Worm (Caenorhabditis elegans) whole organism, L4 larva: ENCODE measurements around the gene atgl-1.

Experiments
- D1046.2 ChIP-seq: fragments of 200-800 bp; sonication (Bioruptor generic); IDR thresholded peaks from 2 replicates; pipeline ENCODE4 v1.3.6; 2022; ENCODE audit warnings: missing genetic modification characterization, missing compliant biosample characterization
- F10B5.3 ChIP-seq: sonication (generic microtip); optimal IDR thresholded peaks from 2 replicates; lab custom pipeline; 2016; ENCODE audit warnings: mild to moderate bottlenecking, missing genetic modification characterization, missing compliant biosample characterization
- F26F4.8 ChIP-seq: fragments of 200-800 bp; sonication (Bioruptor generic); conservative IDR thresholded peaks from 2 replicates; pipeline ENCODE4 v1.3.6; 2022; ENCODE audit warnings: missing genetic modification characterization, missing compliant biosample characterization
- F49E8.2 ChIP-seq: sonication (generic microtip); optimal IDR thresholded peaks from 2 replicates; lab custom pipeline; 2016; ENCODE audit warnings: missing compliant biosample characterization, mild to moderate bottlenecking, missing genetic modification characterization, borderline replicate concordance
- R02D3.7 ChIP-seq: fragments of 150-350 bp; sonication (generic microtip); optimal IDR thresholded peaks from 3 replicates; lab custom pipeline; 2014; ENCODE audit warnings: missing biosample characterization, missing genetic modification characterization
- T20F7.1 ChIP-seq: fragments of 200-800 bp; sonication (Bioruptor generic); optimal IDR thresholded peaks from 2 replicates; lab custom pipeline; 2018; ENCODE audit warnings: mild to moderate bottlenecking, missing genetic modification characterization, missing compliant biosample characterization
- T26A8.4 ChIP-seq: fragments of 200-800 bp; sonication (Bioruptor generic); IDR thresholded peaks from 2 replicates; pipeline ENCODE4 v1.3.6; 2022; ENCODE audit warnings: missing genetic modification characterization, missing compliant biosample characterization
- Y48G9A.11 ChIP-seq: fragments of 200-800 bp; sonication (Bioruptor generic); IDR thresholded peaks from 2 replicates; pipeline ENCODE4 v1.3.6; 2022; ENCODE audit warnings: missing genetic modification reagents, missing genetic modification characterization, missing compliant biosample characterization
- Y75B8A.6 ChIP-seq: fragments of 200-800 bp; sonication (Bioruptor generic); IDR thresholded peaks from 2 replicates; pipeline ENCODE4 v1.3.6; 2022; ENCODE audit warnings: missing genetic modification reagents, missing genetic modification characterization, missing compliant biosample characterization
- aha-1 ChIP-seq: fragments of 150-350 bp; peaks from one replicate; lab custom pipeline; 2014; ENCODE audit warnings: missing biosample characterization, missing genetic modification characterization
- arid-1 ChIP-seq: fragments of 200-800 bp; sonication (Bioruptor generic); conservative IDR thresholded peaks from 2 replicates; pipeline ENCODE4 v1.3.6; 2022; ENCODE audit warnings: missing genetic modification reagents, missing genetic modification characterization, missing compliant biosample characterization
- attf-4 ChIP-seq: sonication (generic microtip); optimal IDR thresholded peaks from 3 replicates; lab custom pipeline; 2017; ENCODE audit warnings: missing biosample characterization, missing genetic modification characterization
- ceh-20 ChIP-seq: fragments of 200-800 bp; sonication (Bioruptor generic); IDR thresholded peaks from 2 replicates; pipeline ENCODE4 v1.3.6; 2022; ENCODE audit warnings: missing genetic modification reagents, missing genetic modification characterization, missing compliant biosample characterization
- ceh-28 ChIP-seq: fragments of 150-350 bp; optimal IDR thresholded peaks from 2 replicates; lab custom pipeline; 2014; ENCODE audit warnings: missing biosample characterization, missing genetic modification reagents, missing genetic modification characterization
- ceh-62 ChIP-seq: sonication (generic microtip); optimal IDR thresholded peaks from 2 replicates; lab custom pipeline; 2017; ENCODE audit warnings: missing biosample characterization, missing genetic modification characterization
- cey-2 ChIP-seq: sonication (generic microtip); optimal IDR thresholded peaks from 3 replicates; lab custom pipeline; 2017; ENCODE audit warnings: missing genetic modification characterization, mild to moderate bottlenecking, missing compliant biosample characterization, antibody characterized with exemption, borderline replicate concordance; ENCODE audit not compliant: insufficient read depth
- ctbp-1 ChIP-seq: fragments of 200-800 bp; sonication (Bioruptor generic); IDR thresholded peaks from 2 replicates; pipeline ENCODE4 v1.3.6; 2022; ENCODE audit warnings: missing genetic modification reagents, missing genetic modification characterization, missing compliant biosample characterization
- daf-12 ChIP-seq: fragments of 150-350 bp; optimal IDR thresholded peaks from 2 replicates; lab custom pipeline; 2014; ENCODE audit warnings: missing biosample characterization, missing genetic modification reagents, missing genetic modification characterization
- daf-19 ChIP-seq: fragments of 200-800 bp; sonication (Bioruptor generic); conservative IDR thresholded peaks from 2 replicates; pipeline ENCODE4 v1.3.6; 2022; ENCODE audit warnings: missing genetic modification characterization, missing compliant biosample characterization
- dpl-1 ChIP-seq: fragments of 150-350 bp; optimal IDR thresholded peaks from 2 replicates; lab custom pipeline; 2014; ENCODE audit warnings: missing biosample characterization, missing genetic modification reagents, missing genetic modification characterization
- fkh-10 ChIP-seq: fragments of 150-350 bp; optimal IDR thresholded peaks from 2 replicates; lab custom pipeline; 2014; ENCODE audit warnings: missing biosample characterization, missing genetic modification reagents, missing genetic modification characterization
- hlh-11 ChIP-seq: fragments of 200-800 bp; sonication (Bioruptor generic); optimal IDR thresholded peaks from 2 replicates; lab custom pipeline; 2018; ENCODE audit warnings: mild to moderate bottlenecking, missing genetic modification characterization, missing compliant biosample characterization
- jun-1 ChIP-seq: fragments of 150-350 bp; optimal IDR thresholded peaks from 2 replicates; lab custom pipeline; 2014; ENCODE audit warnings: missing biosample characterization, missing genetic modification reagents, missing genetic modification characterization
- lim-7 ChIP-seq: fragments of 200-800 bp; sonication (Bioruptor generic); IDR thresholded peaks from 2 replicates; pipeline ENCODE4 v1.3.6; 2022; ENCODE audit warnings: missing genetic modification characterization, missing compliant biosample characterization
- lin-13 ChIP-seq: fragments of 150-350 bp; optimal IDR thresholded peaks from 2 replicates; lab custom pipeline; 2014; ENCODE audit warnings: missing biosample characterization, missing genetic modification reagents, missing genetic modification characterization
- lsy-2 ChIP-seq, 2 experiments: fragments of 150-350 bp in 1 of 2; sonication (generic microtip) in 1 of 2; optimal IDR thresholded peaks; 2 replicates each; lab custom pipeline; 2014 to 2017; ENCODE audit warnings: missing biosample characterization in 2 of 2, missing genetic modification characterization in 2 of 2
- mes-2 ChIP-seq: sonication (generic microtip); optimal IDR thresholded peaks from 2 replicates; lab custom pipeline; 2016; ENCODE audit warnings: missing genotype, mild to moderate bottlenecking, missing genetic modification characterization, missing compliant biosample characterization; ENCODE audit not compliant: poor library complexity, severe bottlenecking
- mxl-3 ChIP-seq: fragments of 200-800 bp; sonication (Bioruptor generic); optimal IDR thresholded peaks from 2 replicates; lab custom pipeline; 2018; ENCODE audit warnings: mild to moderate bottlenecking, missing genetic modification characterization, missing compliant biosample characterization
- nhr-102 ChIP-seq: sonication (generic microtip); optimal IDR thresholded peaks from 2 replicates; lab custom pipeline; 2016; ENCODE audit warnings: mild to moderate bottlenecking, missing genetic modification characterization, moderate library complexity, missing compliant biosample characterization
- nhr-111 ChIP-seq: fragments of 200-800 bp; sonication (Bioruptor generic); optimal IDR thresholded peaks from 2 replicates; lab custom pipeline; 2018; ENCODE audit warnings: mild to moderate bottlenecking, missing genetic modification characterization, missing compliant biosample characterization
- nhr-237 ChIP-seq: sonication (generic microtip); optimal IDR thresholded peaks from 2 replicates; lab custom pipeline; 2017; ENCODE audit warnings: missing biosample characterization, missing genetic modification characterization
- nhr-28 ChIP-seq: fragments of 150-350 bp; optimal IDR thresholded peaks from 2 replicates; lab custom pipeline; 2014; ENCODE audit warnings: missing biosample characterization, missing genetic modification characterization
- nhr-41 ChIP-seq: fragments of 200-800 bp; sonication (Bioruptor generic); IDR thresholded peaks from 2 replicates; pipeline ENCODE4 v1.3.6; 2022; ENCODE audit warnings: missing genetic modification reagents, missing genetic modification characterization, missing compliant biosample characterization
- nhr-42 ChIP-seq: fragments of 200-800 bp; sonication (Bioruptor generic); IDR thresholded peaks from 2 replicates; pipeline ENCODE4 v1.3.6; 2022; ENCODE audit warnings: missing genetic modification characterization, missing compliant biosample characterization
- nhr-6 ChIP-seq: fragments of 150-350 bp; optimal IDR thresholded peaks from 2 replicates; lab custom pipeline; 2014; ENCODE audit warnings: missing biosample characterization, missing genetic modification characterization
- nhr-76 ChIP-seq: fragments of 150-350 bp; optimal IDR thresholded peaks from 2 replicates; lab custom pipeline; 2014; ENCODE audit warnings: missing biosample characterization, missing genetic modification characterization
- php-3 ChIP-seq: fragments of 200-800 bp; sonication (Bioruptor generic); IDR thresholded peaks from 2 replicates; pipeline ENCODE4 v1.3.6; 2022; ENCODE audit warnings: missing genetic modification reagents, missing genetic modification characterization, missing compliant biosample characterization
- sdz-12 ChIP-seq: fragments of 200-800 bp; sonication (Bioruptor generic); optimal IDR thresholded peaks from 2 replicates; lab custom pipeline; 2018; ENCODE audit warnings: mild to moderate bottlenecking, missing genetic modification characterization, missing compliant biosample characterization
- snpc-4 ChIP-seq: fragments of 150-350 bp; optimal IDR thresholded peaks from 2 replicates; lab custom pipeline; 2014; ENCODE audit warnings: missing biosample characterization, missing genetic modification characterization
- vab-7 ChIP-seq: fragments of 200-800 bp; sonication (Bioruptor generic); IDR thresholded peaks from 2 replicates; pipeline ENCODE4 v1.3.6; 2022; ENCODE audit warnings: missing genetic modification reagents, missing genetic modification characterization, missing compliant biosample characterization
- zfp-2 ChIP-seq: sonication (generic microtip); optimal IDR thresholded peaks from 2 replicates; lab custom pipeline; 2016; ENCODE audit warnings: mild to moderate bottlenecking, missing genetic modification characterization, missing compliant biosample characterization
- zip-2 ChIP-seq: fragments of 150-350 bp; optimal IDR thresholded peaks from 2 replicates; lab custom pipeline; 2014; ENCODE audit warnings: missing biosample characterization, missing genetic modification characterization
- ztf-7 ChIP-seq: fragments of 150-350 bp; optimal IDR thresholded peaks from 2 replicates; lab custom pipeline; 2014; ENCODE audit warnings: missing biosample characterization, missing genetic modification characterization

Gene atgl-1

DNA sequence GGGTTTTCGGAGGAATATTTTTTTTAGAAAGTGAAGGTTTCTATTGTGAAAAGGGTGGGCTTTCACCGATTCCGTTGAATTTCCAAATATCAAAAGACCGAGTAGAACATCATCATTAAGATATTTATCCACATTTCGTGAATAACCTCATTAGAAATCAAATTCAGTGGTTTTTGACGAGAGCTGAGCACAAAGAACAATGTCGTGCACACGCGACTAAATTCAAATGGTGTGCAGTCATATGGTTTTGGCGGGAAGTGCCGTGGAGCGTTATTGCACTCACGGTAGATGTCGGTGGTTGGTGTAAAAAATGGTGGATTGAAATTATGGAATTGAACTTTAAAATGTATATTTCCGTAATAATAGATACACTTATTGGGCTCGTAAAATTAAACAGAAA, 33.4 kb upstream of the atgl-1 start (continued):
- no peak for TF ChIP-seq F49E8.2 (tag; lab: Kevin White, UChicago)
- no peak for TF ChIP-seq Y48G9A.11 (GFP tag; lab: Robert Waterston, UW)
- TF ChIP-seq vab-7 (GFP tag; lab: Robert Waterston, UW) = no peak
- no peak for TF ChIP-seq attf-4 (tag; lab: Kevin White, UChicago)
- TF ChIP-seq daf-19 (GFP tag; lab: Robert Waterston, UW) = no peak
- no peak for TF ChIP-seq php-3 (GFP tag; lab: Robert Waterston, UW)
- TF ChIP-seq F10B5.3 = no peak
- no peak for TF ChIP-seq aha-1 (tag; lab: Kevin White, UChicago)
- TF ChIP-seq zip-2 (tag; lab: Kevin White, UChicago) = no peak
- no peak for TF ChIP-seq T26A8.4 (GFP tag; lab: Robert Waterston, UW)
- TF ChIP-seq dpl-1 = peak; percentile 58
- TF ChIP-seq nhr-76 (tag; lab: Kevin White, UChicago) = no peak
- no peak for TF ChIP-seq nhr-111 (GFP tag; lab: Kevin White, UChicago)
- no peak for TF ChIP-seq nhr-6 (tag; lab: Kevin White, UChicago)
- TF ChIP-seq lin-13 = no peak
- no peak for TF ChIP-seq ceh-20 (GFP tag; lab: Robert Waterston, UW)
- TF ChIP-seq ceh-28 = no peak
- TF ChIP-seq hlh-11 = peak; percentile 10
- no peak for TF ChIP-seq F26F4.8 (GFP tag; lab: Robert Waterston, UW)
- TF ChIP-seq nhr-42 (GFP tag; lab: Robert Waterston, UW) = no peak
- TF ChIP-seq ceh-62 (tag; lab: Kevin White, UChicago) = no peak
- TF ChIP-seq R02D3.7 (tag; lab: Kevin White, UChicago) = no peak
- no peak for TF ChIP-seq sdz-12 (GFP tag; lab: Kevin White, UChicago)
- no peak for TF ChIP-seq ztf-7
- TF ChIP-seq arid-1 (GFP tag; lab: Robert Waterston, UW) = no peak
- no peak for TF ChIP-seq mxl-3 (GFP tag; lab: Kevin White, UChicago)
- TF ChIP-seq lsy-2 (tag; optimal IDR thresholded peaks at IDR 0.05; lab: Kevin White, UChicago) = peak in 1 of 2 experiments; percentile 28
- TF ChIP-seq zfp-2 (tag; lab: Kevin White, UChicago) = no peak
- no peak for TF ChIP-seq T20F7.1
- TF ChIP-seq mes-2 (tag; lab: Kevin White, UChicago) = peak; percentile 5
- no peak for TF ChIP-seq jun-1
- TF ChIP-seq nhr-28 = no peak
- no peak for TF ChIP-seq nhr-237 (tag; lab: Kevin White, UChicago)
- no peak for TF ChIP-seq snpc-4 (tag; lab: Kevin White, UChicago)

- TF ChIP-seq nhr-102 (tag; lab: Kevin White, UChicago) (no peak), daf-12 (tag; lab: Kevin White, UChicago) (no peak)
Observed at ce11 chrIII:6452278-6452677, 33.0 kb upstream of the atgl-1 start, which contains the start of gene set-1. Gene set-1, minus strand, starts transcription at chrIII:6452378.

ce11 chrIII:6450596-6450995, 31.3 kb upstream of the atgl-1 start, which contains the start of gene T26A5.6:
Gene T26A5.6, minus strand, starts transcription at chrIII:6450696.
- no peak for TF ChIP-seq ctbp-1 (GFP tag; lab: Robert Waterston, UW)
- TF ChIP-seq Y75B8A.6 (GFP tag; lab: Robert Waterston, UW) = no peak
- no peak for TF ChIP-seq nhr-42 (GFP tag; lab: Robert Waterston, UW)
- no peak for TF ChIP-seq daf-19 (GFP tag; lab: Robert Waterston, UW)
- TF ChIP-seq lin-13 = no peak
- no peak for TF ChIP-seq nhr-41
- no peak for TF ChIP-seq fkh-10 (GFP tag; lab: Kevin White, UChicago)
- TF ChIP-seq cey-2 (tag; lab: Kevin White, UChicago) = no peak
- no peak for TF ChIP-seq lsy-2 (tag; optimal IDR thresholded peaks at IDR 0.05; lab: Kevin White, UChicago)
- no peak for TF ChIP-seq D1046.2
- TF ChIP-seq lim-7 (GFP tag; lab: Robert Waterston, UW) = no peak
